Worm (Caenorhabditis elegans) whole organism, mixed stage, embryonic: ENCODE results near the gene gst-30.

Source experiments
- ces-1 ChIP-seq: fragments of 150-350 bp; optimal IDR thresholded peaks from 2 replicates; lab custom pipeline; 2014; ENCODE audit warnings: missing biosample characterization, missing genetic modification reagents, missing genetic modification characterization
- drap-1 ChIP-seq: fragments of 200-800 bp; sonication (Bioruptor generic); optimal IDR thresholded peaks from 3 replicates; lab custom pipeline; 2018; ENCODE audit warnings: mild to moderate bottlenecking, missing genetic modification characterization, missing compliant biosample characterization
- lin-13 ChIP-seq: fragments of 150-350 bp; optimal IDR thresholded peaks from 2 replicates; lab custom pipeline; 2014; ENCODE audit warnings: missing biosample characterization, missing genetic modification characterization
- mab-5 ChIP-seq: fragments of 150-350 bp; optimal IDR thresholded peaks from 2 replicates; lab custom pipeline; 2014; ENCODE audit warnings: missing biosample characterization, missing genetic modification characterization
- nhr-76 ChIP-seq: sonication (generic microtip); optimal IDR thresholded peaks from 2 replicates; lab custom pipeline; 2017; ENCODE audit warnings: missing biosample characterization, missing genetic modification characterization
- pha-4 ChIP-seq: fragments of 150-350 bp; optimal IDR thresholded peaks from 2 replicates; lab custom pipeline; 2018; ENCODE audit warnings: missing biosample characterization, missing genetic modification reagents, missing genetic modification characterization
- sem-2 ChIP-seq: fragments of 200-800 bp; sonication (Bioruptor generic); optimal IDR thresholded peaks from 2 replicates; lab custom pipeline; 2018; ENCODE audit warnings: mild to moderate bottlenecking, missing genetic modification characterization, missing compliant biosample characterization
- tbx-8 ChIP-seq: fragments of 200-800 bp; sonication (Bioruptor generic); optimal IDR thresholded peaks from 2 replicates; lab custom pipeline; 2018; ENCODE audit warnings: mild to moderate bottlenecking, missing genetic modification characterization, moderate library complexity, missing compliant biosample characterization
- unc-39 ChIP-seq: fragments of 150-350 bp; optimal IDR thresholded peaks from 2 replicates; lab custom pipeline; 2014; ENCODE audit warnings: missing biosample characterization, missing genetic modification characterization
- unc-62 ChIP-seq: fragments of 150-350 bp; optimal IDR thresholded peaks from 2 replicates; lab custom pipeline; 2014; ENCODE audit warnings: missing biosample characterization, missing genetic modification reagents, missing genetic modification characterization

Gene gst-30

DNA sequence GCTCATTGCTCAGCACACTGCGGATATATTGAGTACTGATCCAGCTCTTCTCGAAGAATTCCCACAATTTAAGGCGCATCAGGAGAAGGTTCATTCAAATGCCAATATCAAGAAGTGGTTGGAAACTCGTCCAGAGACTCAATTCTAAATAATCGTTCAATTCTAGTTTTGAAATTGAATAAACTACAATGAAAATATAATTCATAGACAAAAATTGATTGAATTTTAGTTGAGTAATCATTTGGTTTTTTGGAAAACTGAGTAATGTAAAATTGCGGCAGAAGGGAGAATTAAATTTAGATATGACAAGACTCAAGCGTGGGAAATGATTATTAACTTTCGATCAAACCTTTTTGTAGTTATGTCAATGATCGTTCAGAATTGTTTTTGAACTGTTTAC is 50.5 kb downstream of the gst-30 start:
- no peak for TF ChIP-seq mab-5 (tag; lab: Kevin White, UChicago)
- TF ChIP-seq lin-13, result no peak
- TF ChIP-seq unc-39 (tag; lab: Kevin White, UChicago), result no peak
- TF ChIP-seq pha-4 (tag; lab: Kevin White, UChicago), result no peak
- TF ChIP-seq nhr-76 (tag; lab: Kevin White, UChicago), result no peak
- no peak for TF ChIP-seq tbx-8 (GFP tag; lab: Kevin White, UChicago)
- TF ChIP-seq sem-2 (GFP tag; lab: Kevin White, UChicago), result no peak
- TF ChIP-seq drap-1 (GFP tag; lab: Kevin White, UChicago), result no peak
- no peak for TF ChIP-seq unc-62
- TF ChIP-seq ces-1 (GFP tag; lab: Kevin White, UChicago), result no peak
